Fruit fly (Drosophila melanogaster) whole organism, pupa: ENCODE results near the gene CG3631.

ENCODE experiments used
- CG10348 ChIP-seq: fragments of 200-800 bp; sonication (Bioruptor generic); IDR thresholded peaks from 2 replicates; pipeline ENCODE4 v1.3.6; 2022; ENCODE audit warnings: missing biosample characterization, missing genetic modification characterization
- CG12605 ChIP-seq: fragments of 200-800 bp; sonication (Bioruptor generic); IDR thresholded peaks from 2 replicates; pipeline ENCODE4 v1.3.6; 2022; ENCODE audit warnings: missing biosample characterization, missing genetic modification characterization
- CG13204 ChIP-seq: fragments of 200-800 bp; sonication (Bioruptor generic); optimal IDR thresholded peaks from 2 replicates; lab custom pipeline; 2018; ENCODE audit warnings: missing biosample characterization, mild to moderate bottlenecking, missing genetic modification characterization, moderate library complexity
- CG14655 ChIP-seq: fragments of 200-800 bp; sonication (Bioruptor generic); optimal IDR thresholded peaks from 3 replicates; lab custom pipeline; 2017; ENCODE audit warnings: mild to moderate bottlenecking, missing biosample characterization, missing genetic modification reagents, missing genetic modification characterization
- CG15710 ChIP-seq: fragments of 200-800 bp; sonication (Bioruptor generic); optimal IDR thresholded peaks from 2 replicates; lab custom pipeline; 2018; ENCODE audit warnings: missing biosample characterization, mild to moderate bottlenecking, missing genetic modification characterization, moderate library complexity
- CG17806 ChIP-seq: fragments of 200-800 bp; sonication (Bioruptor generic); optimal IDR thresholded peaks from 2 replicates; lab custom pipeline; 2018; ENCODE audit warnings: missing biosample characterization, mild to moderate bottlenecking, missing genetic modification characterization, moderate library complexity
- CG32121 ChIP-seq: fragments of 200-800 bp; sonication (Bioruptor generic); IDR thresholded peaks from 2 replicates; pipeline ENCODE4 v1.3.6; 2022; ENCODE audit warnings: missing biosample characterization, missing genetic modification characterization
- CG34367 ChIP-seq: fragments of 200-800 bp; sonication (Bioruptor generic); optimal IDR thresholded peaks from 2 replicates; lab custom pipeline; 2018; ENCODE audit warnings: missing biosample characterization, mild to moderate bottlenecking, missing genetic modification characterization
- CG4496 ChIP-seq: fragments of 200-800 bp; sonication (Bioruptor generic); IDR thresholded peaks from 3 replicates; pipeline ENCODE4 v1.3.6; 2022; ENCODE audit warnings: missing biosample characterization, missing genetic modification characterization
- CG8159 ChIP-seq: fragments of 200-800 bp; sonication (Bioruptor generic); optimal IDR thresholded peaks from 3 replicates; lab custom pipeline; 2018; ENCODE audit warnings: missing biosample characterization, mild to moderate bottlenecking, missing genetic modification characterization, moderate library complexity
- CG8301 ChIP-seq: fragments of 200-800 bp; sonication (Bioruptor generic); optimal IDR thresholded peaks from 2 replicates; lab custom pipeline; 2018; ENCODE audit warnings: missing biosample characterization, mild to moderate bottlenecking, missing genetic modification characterization
- CG9948 ChIP-seq: fragments of 200-800 bp; sonication (Bioruptor generic); optimal IDR thresholded peaks from 2 replicates; lab custom pipeline; 2018; ENCODE audit warnings: missing biosample characterization, mild to moderate bottlenecking, missing genetic modification characterization, moderate library complexity
- D1 ChIP-seq: fragments of 200-800 bp; sonication (Bioruptor generic); optimal IDR thresholded peaks from 2 replicates; lab custom pipeline; 2018; ENCODE audit warnings: missing biosample characterization, mild to moderate bottlenecking, missing genetic modification characterization, moderate library complexity
- EcR ChIP-seq: fragments of 200-800 bp; sonication (Bioruptor generic); optimal IDR thresholded peaks from 3 replicates; lab custom pipeline; 2019; ENCODE audit warnings: missing biosample characterization, missing genetic modification characterization, mild to moderate bottlenecking, moderate library complexity, missing genetic modification reagents
- Ets98B ChIP-seq: fragments of 200-800 bp; sonication (Bioruptor generic); IDR thresholded peaks from 2 replicates; pipeline ENCODE4 v1.3.6; 2022; ENCODE audit warnings: missing biosample characterization, missing genetic modification characterization
- Pif1A ChIP-seq: fragments of 200-800 bp; sonication (Bioruptor generic); optimal IDR thresholded peaks from 3 replicates; lab custom pipeline; 2016; ENCODE audit warnings: missing biosample characterization, missing genetic modification characterization
- Pif1B ChIP-seq: fragments of 200-800 bp; sonication (Bioruptor generic); optimal IDR thresholded peaks from 3 replicates; lab custom pipeline; 2016; ENCODE audit warnings: missing biosample characterization, missing genetic modification characterization
- Snoo ChIP-seq: fragments of 200-800 bp; sonication (Bioruptor generic); optimal IDR thresholded peaks from 3 replicates; lab custom pipeline; 2017; ENCODE audit warnings: missing biosample characterization, mild to moderate bottlenecking, missing genetic modification characterization, inconsistent platforms
- fd96Ca ChIP-seq: fragments of 200-800 bp; sonication (Bioruptor generic); IDR thresholded peaks from 3 replicates; pipeline ENCODE4 v1.3.6; 2022; ENCODE audit warnings: missing biosample characterization, missing genetic modification characterization
- gl ChIP-seq: fragments of 200-800 bp; sonication (Bioruptor generic); optimal IDR thresholded peaks from 2 replicates; lab custom pipeline; 2018; ENCODE audit warnings: missing biosample characterization, mild to moderate bottlenecking, missing genetic modification characterization
- rn ChIP-seq: fragments of 200-800 bp; sonication (Bioruptor generic); IDR thresholded peaks from 2 replicates; pipeline ENCODE4 v1.3.6; 2022; ENCODE audit warnings: missing biosample characterization, missing genetic modification characterization

CG3631 gene

dm6 chr3R:14893791-14894782, 14.8 kb downstream of the CG3631 start, which contains the start of gene Dph2:
Gene Dph2, minus strand, starts transcription at chr3R:14893954.
- peak; percentile 75 for TF ChIP-seq CG32121 (GFP tag; lab: Robert Waterston, UW)
- peak; percentile 44 for TF ChIP-seq CG15710 (tag; lab: Kevin White, UChicago)
- peak; percentile 48 for TF ChIP-seq CG8159 (tag; lab: Kevin White, UChicago)
- peak; percentile 76 for TF ChIP-seq CG4496 (GFP tag; lab: Robert Waterston, UW)
- peak; percentile 72 for TF ChIP-seq CG12605 (GFP tag; lab: Robert Waterston, UW)
- peak; percentile 40 for TF ChIP-seq CG9948 (tag; lab: Kevin White, UChicago)
- no peak for TF ChIP-seq fd96Ca (GFP tag; lab: Robert Waterston, UW)
- peak; percentile 36 for TF ChIP-seq CG17806 (tag; lab: Kevin White, UChicago)
- TF ChIP-seq rn (GFP tag; lab: Robert Waterston, UW) = peak; percentile 59
- TF ChIP-seq D1 = no peak
- no peak for TF ChIP-seq Snoo (tag; lab: Kevin White, UChicago)
- peak; percentile 49 for TF ChIP-seq CG8301
- TF ChIP-seq Ets98B (GFP tag; lab: Robert Waterston, UW) = peak; percentile 54

dm6 chr3R:14894783-14894883, 15.4 kb downstream of the CG3631 start, which contains the start of gene CG14860:
Gene CG14860, plus strand, starts transcription at chr3R:14894784.
- TF ChIP-seq CG15710 (tag; lab: Kevin White, UChicago) (no peak), CG34367 (no peak), Snoo (tag; lab: Kevin White, UChicago) (no peak), EcR (GFP tag; lab: Kevin White, UChicago) (no peak), Ets98B (GFP tag; lab: Robert Waterston, UW) (no peak), CG10348 (GFP tag; lab: Robert Waterston, UW) (no peak), CG32121 (GFP tag; lab: Robert Waterston, UW) (no peak), CG17806 (tag; lab: Kevin White, UChicago) (no peak), CG12605 (GFP tag; lab: Robert Waterston, UW) (no peak), CG9948 (tag; lab: Kevin White, UChicago) (no peak), CG8159 (tag; lab: Kevin White, UChicago) (no peak), gl (tag; lab: Kevin White, UChicago) (no peak), CG4496 (GFP tag; lab: Robert Waterston, UW) (no peak), Pif1B (GFP tag; lab: Kevin White, UChicago) (no peak), CG8301 (no peak), rn (GFP tag; lab: Robert Waterston, UW) (no peak)

- 0 out of 2 replicates have a peak, but pooled peaks have one; percentile 15 for TF ChIP-seq rn (GFP tag; lab: Robert Waterston, UW)
- no peak for TF ChIP-seq EcR (GFP tag; lab: Kevin White, UChicago)
- no peak for TF ChIP-seq gl (tag; lab: Kevin White, UChicago)
- TF ChIP-seq CG9948 (tag; lab: Kevin White, UChicago) = peak; percentile 74
- no peak for TF ChIP-seq D1
- TF ChIP-seq CG4496 (GFP tag; lab: Robert Waterston, UW) = 0 out of 3 replicates have a peak, but pooled peaks have one; percentile 47
- no peak; the same call in 1 of the 2 replicates for TF ChIP-seq Ets98B (GFP tag; lab: Robert Waterston, UW)
- no peak for TF ChIP-seq CG13204 (GFP tag; lab: Kevin White, UChicago)
- peak; percentile 32 for TF ChIP-seq CG17806 (tag; lab: Kevin White, UChicago)
- TF ChIP-seq CG14655 (GFP tag; lab: Kevin White, UChicago) = no peak
- peak; percentile 38 for TF ChIP-seq CG8159 (tag; lab: Kevin White, UChicago)
- TF ChIP-seq CG12605 (GFP tag; lab: Robert Waterston, UW) = no peak
- TF ChIP-seq CG15710 (tag; lab: Kevin White, UChicago) = peak; percentile 20
- peak; percentile 8 for TF ChIP-seq CG34367
- TF ChIP-seq CG10348 (GFP tag; lab: Robert Waterston, UW) = no peak
- no peak for TF ChIP-seq Pif1A (GFP tag; lab: Kevin White, UChicago)
- TF ChIP-seq Pif1B (GFP tag; lab: Kevin White, UChicago) = no peak
- TF ChIP-seq CG8301 = no peak
- TF ChIP-seq Snoo (tag; lab: Kevin White, UChicago) = peak; percentile 71
- TF ChIP-seq fd96Ca (GFP tag; lab: Robert Waterston, UW) = peak; percentile 50; the same call in 1 of the 3 replicates
- TF ChIP-seq CG32121 (GFP tag; lab: Robert Waterston, UW) = 0 out of 2 replicates have a peak, but pooled peaks have one; percentile 22
These were observed 19.1 kb downstream of the CG3631 start, which contains the start of the genes Nup93-2 and CG3817 for dm6 chr3R:14898280-14898756. Gene Nup93-2, minus strand, starts transcription at chr3R:14898372. Gene CG3817, plus strand, starts transcription at chr3R:14898739.

- no peak for TF ChIP-seq CG13204 (GFP tag; lab: Kevin White, UChicago)
- TF ChIP-seq Ets98B (GFP tag; lab: Robert Waterston, UW) = no peak
- TF ChIP-seq CG9948 (tag; lab: Kevin White, UChicago) = no peak
- no peak for TF ChIP-seq CG32121 (GFP tag; lab: Robert Waterston, UW)
- TF ChIP-seq rn (GFP tag; lab: Robert Waterston, UW) = no peak
These were observed 20.9 kb downstream of the CG3631 start, which contains the start of gene VhaPPA1-2 for dm6 chr3R:14900177-14900576. Gene VhaPPA1-2, minus strand, starts transcription at chr3R:14900277.
